Fruit fly (Drosophila melanogaster) whole organism: ENCODE data around the gene CG5196.

ENCODE experiments used
- CG8478 ChIP-seq: fragments of >200 bp; optimal IDR thresholded peaks from 2 replicates; lab custom pipeline; 2018; ENCODE audit warnings: inconsistent platforms
- Dll ChIP-seq: fragments of >200 bp; optimal IDR thresholded peaks from 2 replicates; lab custom pipeline; 2017
- EcR ChIP-seq, 2 experiments: fragments of >200 bp; optimal IDR thresholded peaks; 2 replicates each; lab custom pipeline; 2017; ENCODE audit warnings: missing biosample characterization in 2 of 2, missing genetic modification characterization in 2 of 2, missing genetic modification reagents in 2 of 2
- pan ChIP-seq: fragments of >200 bp; optimal IDR thresholded peaks from 2 replicates; lab custom pipeline; 2017
- psq ChIP-seq: fragments of >200 bp; optimal IDR thresholded peaks from 2 replicates; lab custom pipeline; 2017
- usp ChIP-seq: fragments of >200 bp; optimal IDR thresholded peaks from 2 replicates; lab custom pipeline; 2017; ENCODE audit warnings: missing biosample characterization, missing genetic modification characterization, mixed read lengths

DNA sequence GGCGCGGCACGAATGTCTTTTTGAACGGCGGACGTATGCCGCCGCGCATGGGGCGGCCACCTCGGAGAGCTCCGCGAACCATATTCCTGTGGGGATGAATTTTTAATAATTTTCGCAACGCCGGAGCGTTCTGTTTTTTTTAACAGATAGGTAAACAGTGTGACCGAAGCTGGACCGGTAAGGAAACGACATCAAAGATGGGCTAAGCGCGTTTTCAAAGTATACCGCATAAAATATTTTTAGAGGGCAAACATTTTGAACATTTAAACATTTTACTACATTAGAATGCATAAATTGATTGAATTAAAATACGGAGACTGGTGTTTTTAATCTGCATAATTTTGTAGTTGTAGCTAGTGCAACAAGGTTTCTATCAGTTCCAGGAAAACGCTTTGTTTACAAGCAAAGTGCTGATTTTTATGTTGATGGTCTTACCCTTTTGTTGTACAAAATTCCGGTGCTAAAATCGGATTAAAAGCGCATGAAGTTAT is 21.0 kb downstream of the CG5196 start, which contains the start of the genes CG5641 and CG5245:
- TF ChIP-seq EcR (GFP tag; optimal IDR thresholded peaks at IDR 0.05; lab: Kevin White, UChicago): no peak
- TF ChIP-seq pan (lab: Kevin White, UChicago): no peak
- no peak for TF ChIP-seq Dll
- TF ChIP-seq usp (GFP tag; lab: Kevin White, UChicago): no peak
- TF ChIP-seq psq (lab: Kevin White, UChicago): no peak
- no peak for TF ChIP-seq CG8478 (lab: Kevin White, UChicago)
